Worm (Caenorhabditis elegans) whole organism, L2 larva: ENCODE results near the gene Y102A5C.40.
"Not testable (repeated sequence)": the region's sequence is repeated elsewhere in the genome, so short reads cannot be mapped to it uniquely, and the experiment has no call there.

ENCODE experiments used
- Y55F3AM.14 ChIP-seq: fragments of 200-800 bp; sonication (Bioruptor generic); optimal IDR thresholded peaks from 2 replicates; lab custom pipeline; 2018; ENCODE audit warnings: mild to moderate bottlenecking, missing genetic modification characterization, missing compliant biosample characterization
- ama-1 ChIP-seq: fragments of 150-350 bp; optimal IDR thresholded peaks from 2 replicates; lab custom pipeline; 2018; ENCODE audit warnings: inconsistent platforms
- blmp-1 ChIP-seq: sonication (generic microtip); optimal IDR thresholded peaks from 2 replicates; lab custom pipeline; 2017; ENCODE audit warnings: missing genetic modification characterization, mild to moderate bottlenecking, missing compliant biosample characterization, antibody characterized with exemption, moderate library complexity; ENCODE audit not compliant: insufficient read depth
- ceh-16 ChIP-seq: fragments of 150-350 bp; optimal IDR thresholded peaks from 2 replicates; lab custom pipeline; 2014; ENCODE audit warnings: missing biosample characterization, missing genetic modification characterization
- lin-13 ChIP-seq: fragments of 150-350 bp; optimal IDR thresholded peaks from 2 replicates; lab custom pipeline; 2014; ENCODE audit warnings: missing biosample characterization, missing genetic modification reagents, missing genetic modification characterization
- nhr-129 ChIP-seq: fragments of 150-350 bp; optimal IDR thresholded peaks from 2 replicates; lab custom pipeline; 2014; ENCODE audit warnings: missing biosample characterization, missing genetic modification characterization
- nhr-237 ChIP-seq: fragments of 150-350 bp; optimal IDR thresholded peaks from 2 replicates; lab custom pipeline; 2014; ENCODE audit warnings: missing biosample characterization, missing genetic modification characterization
- unc-62 ChIP-seq: fragments of 150-350 bp; optimal IDR thresholded peaks from 2 replicates; lab custom pipeline; 2014; ENCODE audit warnings: missing biosample characterization, missing genetic modification reagents, missing genetic modification characterization
- ztf-4 ChIP-seq: fragments of 150-350 bp; optimal IDR thresholded peaks from 2 replicates; lab custom pipeline; 2014; ENCODE audit warnings: missing biosample characterization, missing genetic modification characterization

The Y102A5C.40 gene

DNA sequence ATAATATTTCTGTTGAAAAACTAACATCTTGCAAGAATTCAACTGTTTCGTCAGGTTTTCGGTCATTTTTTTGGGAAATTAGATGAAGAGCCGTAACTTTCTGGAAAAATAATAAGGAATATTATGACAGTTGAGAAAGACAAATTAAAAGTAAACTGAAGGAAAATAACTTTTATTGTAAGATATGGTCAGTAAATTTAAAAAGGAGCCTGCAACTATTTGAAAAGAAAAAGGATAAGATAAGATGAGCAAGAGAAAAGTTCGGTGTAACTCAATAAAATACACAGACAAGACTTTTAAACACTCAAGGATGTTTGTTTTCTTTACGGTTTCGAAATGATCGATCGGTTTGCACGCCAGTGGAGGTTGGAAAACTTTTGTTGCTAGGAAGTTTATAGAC lies 37.3 kb downstream of the Y102A5C.40 start, which contains the start of gene fbxa-111:
Gene fbxa-111, minus strand, starts transcription at position 101 of the 400 bp plus-strand sequence.
- TF ChIP-seq ceh-16 (tag; lab: Kevin White, UChicago); lin-13 (GFP tag; lab: Kevin White, UChicago); Y55F3AM.14 (GFP tag; lab: Kevin White, UChicago): not testable (repeated sequence)

DNA sequence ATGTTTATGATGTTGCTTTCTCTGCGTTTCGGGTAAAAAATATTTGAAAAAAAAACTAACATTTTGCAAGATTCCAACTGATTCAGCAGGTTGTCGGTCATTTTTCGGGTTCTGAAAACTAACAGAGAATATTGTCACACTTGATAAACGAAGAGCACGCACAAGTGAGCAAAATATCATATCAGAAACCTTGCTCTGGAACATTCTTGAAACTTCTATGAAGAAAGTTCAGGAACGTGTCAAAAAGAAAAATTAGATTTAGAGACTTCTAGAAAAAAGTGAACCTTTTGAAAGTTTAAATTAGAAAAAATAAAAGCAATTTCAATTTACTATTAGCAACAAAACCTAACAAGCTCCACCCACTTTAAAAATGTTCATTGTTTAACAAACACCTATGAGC lies 38.9 kb downstream of the Y102A5C.40 start, which contains the start of gene fbxa-112:
Gene fbxa-112, minus strand, starts transcription at position 101 of the 400 bp plus-strand sequence.
- not testable (repeated sequence) for TF ChIP-seq nhr-129, ztf-4, blmp-1 (tag; lab: Kevin White, UChicago)
- TF ChIP-seq, all 48 proteins: peak for 0; not testable (repeated sequence) for 48

DNA sequence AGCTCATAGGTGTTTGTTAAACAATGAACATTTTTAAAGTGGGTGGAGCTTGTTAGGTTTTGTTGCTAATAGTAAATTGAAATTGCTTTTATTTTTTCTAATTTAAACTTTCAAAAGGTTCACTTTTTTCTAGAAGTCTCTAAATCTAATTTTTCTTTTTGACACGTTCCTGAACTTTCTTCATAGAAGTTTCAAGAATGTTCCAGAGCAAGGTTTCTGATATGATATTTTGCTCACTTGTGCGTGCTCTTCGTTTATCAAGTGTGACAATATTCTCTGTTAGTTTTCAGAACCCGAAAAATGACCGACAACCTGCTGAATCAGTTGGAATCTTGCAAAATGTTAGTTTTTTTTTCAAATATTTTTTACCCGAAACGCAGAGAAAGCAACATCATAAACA lies 48.2 kb downstream of the Y102A5C.40 start, which contains the start of gene fbxa-148:
Gene fbxa-148, plus strand, starts transcription at position 301 of the 400 bp plus-strand sequence.
- TF ChIP-seq unc-62; nhr-237 (tag; lab: Kevin White, UChicago); ama-1 (lab: Kevin White, UChicago): not testable (repeated sequence)
